Worm (Caenorhabditis elegans) whole organism, L4 larva: ENCODE data around the gene T28C6.10.

Experiments
- ama-1 ChIP-seq: fragments of 150-350 bp; optimal IDR thresholded peaks from 2 replicates; lab custom pipeline; 2014; ENCODE audit warnings: inconsistent platforms, mixed read lengths
- fkh-10 ChIP-seq: fragments of 150-350 bp; optimal IDR thresholded peaks from 2 replicates; lab custom pipeline; 2014; ENCODE audit warnings: missing biosample characterization, missing genetic modification reagents, missing genetic modification characterization
- nhr-237 ChIP-seq: sonication (generic microtip); optimal IDR thresholded peaks from 2 replicates; lab custom pipeline; 2017; ENCODE audit warnings: missing biosample characterization, missing genetic modification characterization
- nhr-28 ChIP-seq: fragments of 150-350 bp; optimal IDR thresholded peaks from 2 replicates; lab custom pipeline; 2014; ENCODE audit warnings: missing biosample characterization, missing genetic modification characterization

ce11 chrIV:8845922-8846321 lies 28.2 kb downstream of the T28C6.10 start:
- TF ChIP-seq nhr-28 (tag; lab: Kevin White, UChicago), result peak; percentile 62
- no peak for TF ChIP-seq nhr-237 (tag; lab: Kevin White, UChicago)
- no peak for TF ChIP-seq fkh-10 (GFP tag; lab: Kevin White, UChicago)
- TF ChIP-seq ama-1 (lab: Kevin White, UChicago), result no peak
